Worm (Caenorhabditis elegans): Measurements from ENCODE around the gene Y39A3A.2.

DNA sequence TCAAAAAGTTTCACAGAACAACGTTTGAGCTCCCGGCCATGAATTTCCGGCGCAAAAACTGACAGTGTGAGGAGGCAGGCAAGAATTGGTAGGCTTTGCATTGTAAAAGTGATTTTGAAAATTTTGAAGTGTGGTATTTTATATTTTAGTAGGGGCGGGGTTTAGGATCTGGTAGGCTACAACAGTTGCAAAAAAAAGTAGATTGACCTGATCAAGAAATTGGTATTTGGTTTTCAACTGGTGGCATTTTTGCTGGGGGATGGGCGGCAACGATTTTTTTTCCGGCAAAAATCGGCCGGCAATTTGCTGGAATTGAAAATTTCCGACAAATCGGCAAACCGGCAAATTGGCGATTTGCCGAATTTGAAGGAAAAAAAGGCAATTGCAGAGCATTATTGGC, 3.4 kb upstream of the Y39A3A.2 start, which contains the start of gene ins-16:
- TF ChIP-seq nfya-1 (tag; optimal IDR thresholded peaks at IDR 0.05) = no peak
- no peak for TF ChIP-seq madf-2 (tag; optimal IDR thresholded peaks at IDR 0.05)
- TF ChIP-seq tbx-7 (tag; optimal IDR thresholded peaks at IDR 0.05) = no peak
- no peak for TF ChIP-seq fkh-10 (GFP tag; optimal IDR thresholded peaks at IDR 0.05)
- no peak for TF ChIP-seq lin-11 (tag; optimal IDR thresholded peaks at IDR 0.05)

Data from whole organism, late embryonic.